Fruit fly (Drosophila melanogaster) whole organism, embryonic: ENCODE data around the gene CG43354.

ENCODE experiments used
- Blimp-1 ChIP-seq: fragments of 200-800 bp; sonication (Bioruptor generic); optimal IDR thresholded peaks from 3 replicates; lab custom pipeline; 2018; ENCODE audit warnings: missing biosample characterization, missing genetic modification characterization, mild to moderate bottlenecking, moderate library complexity, missing genetic modification reagents
- C15 ChIP-seq: fragments of 200-800 bp; sonication (Bioruptor generic); IDR thresholded peaks from 3 replicates; pipeline ENCODE4 v1.3.6; 2022; ENCODE audit warnings: missing biosample characterization, missing genetic modification characterization
- CG10959 ChIP-seq: fragments of 200-800 bp; sonication (Bioruptor generic); IDR thresholded peaks from 2 replicates; pipeline ENCODE4 v1.3.6; 2022; ENCODE audit warnings: missing biosample characterization, missing genetic modification characterization
- CG11456 ChIP-seq: fragments of 200-800 bp; sonication (Bioruptor generic); IDR thresholded peaks from 3 replicates; pipeline ENCODE4 v1.3.6; 2022; ENCODE audit warnings: missing biosample characterization, missing genetic modification characterization
- CG14441 ChIP-seq: fragments of 200-800 bp; sonication (Bioruptor generic); IDR thresholded peaks from 2 replicates; pipeline ENCODE4 v1.3.6; 2022; ENCODE audit warnings: missing biosample characterization, missing genetic modification characterization
- CG1603 ChIP-seq: fragments of 200-800 bp; sonication (Bioruptor generic); optimal IDR thresholded peaks from 2 replicates; lab custom pipeline; 2019; ENCODE audit warnings: missing biosample characterization, mild to moderate bottlenecking, missing genetic modification characterization, moderate library complexity
- CG17829 ChIP-seq: fragments of 200-800 bp; optimal IDR thresholded peaks from 2 replicates; lab custom pipeline; 2019; ENCODE audit warnings: missing biosample characterization, mild to moderate bottlenecking, missing genetic modification characterization, moderate library complexity
- CG17912 ChIP-seq: fragments of 200-800 bp; sonication (Bioruptor generic); optimal IDR thresholded peaks from 2 replicates; lab custom pipeline; 2018; ENCODE audit warnings: missing biosample characterization, mild to moderate bottlenecking, missing genetic modification characterization
- CG18262 ChIP-seq: fragments of 200-800 bp; optimal IDR thresholded peaks from 3 replicates; lab custom pipeline; 2019; ENCODE audit warnings: missing biosample characterization, mild to moderate bottlenecking, missing genetic modification characterization, moderate library complexity
- CG2199 ChIP-seq: fragments of 200-800 bp; sonication (Bioruptor generic); IDR thresholded peaks from 3 replicates; pipeline ENCODE4 v1.3.6; 2022; ENCODE audit warnings: missing biosample characterization, missing genetic modification characterization
- CG30403 ChIP-seq: fragments of 200-800 bp; sonication (Bioruptor generic); optimal IDR thresholded peaks from 3 replicates; lab custom pipeline; 2016; ENCODE audit warnings: missing biosample characterization, missing genetic modification characterization
- CG31365 ChIP-seq: fragments of 200-800 bp; sonication (Bioruptor generic); optimal IDR thresholded peaks from 2 replicates; lab custom pipeline; 2018; ENCODE audit warnings: missing biosample characterization, mild to moderate bottlenecking, missing genetic modification characterization
- CG31441 ChIP-seq: fragments of 200-800 bp; sonication (Bioruptor generic); IDR thresholded peaks from 2 replicates; pipeline ENCODE4 v1.3.6; 2022; ENCODE audit warnings: missing biosample characterization, missing genetic modification characterization
- CG3407 ChIP-seq: fragments of 200-800 bp; sonication (Bioruptor generic); optimal IDR thresholded peaks from 2 replicates; lab custom pipeline; 2018; ENCODE audit warnings: missing biosample characterization, mild to moderate bottlenecking, missing genetic modification characterization
- CG34376 ChIP-seq: fragments of 200-800 bp; sonication (Bioruptor generic); optimal IDR thresholded peaks from 2 replicates; lab custom pipeline; 2018; ENCODE audit warnings: missing biosample characterization, mild to moderate bottlenecking, missing genetic modification characterization
- CG4730 ChIP-seq: fragments of 200-800 bp; sonication (Bioruptor generic); IDR thresholded peaks from 2 replicates; pipeline ENCODE4 v1.3.6; 2022; ENCODE audit warnings: missing biosample characterization, missing genetic modification characterization
- CG4820 ChIP-seq: fragments of 200-800 bp; sonication (Bioruptor generic); optimal IDR thresholded peaks from 3 replicates; lab custom pipeline; 2016; ENCODE audit warnings: missing biosample characterization, missing genetic modification characterization
- CG5180 ChIP-seq: fragments of 200-800 bp; sonication (Bioruptor generic); optimal IDR thresholded peaks from 3 replicates; lab custom pipeline; 2017; ENCODE audit warnings: missing biosample characterization, missing genetic modification characterization, mild to moderate bottlenecking, moderate library complexity, missing genetic modification reagents
- CG5953 ChIP-seq: fragments of 200-800 bp; sonication (Bioruptor generic); IDR thresholded peaks from 2 replicates; pipeline ENCODE4 v1.3.6; 2022; ENCODE audit warnings: missing biosample characterization, missing genetic modification characterization
- CG6272 ChIP-seq: fragments of 200-800 bp; sonication (Bioruptor generic); IDR thresholded peaks from 2 replicates; pipeline ENCODE4 v1.3.6; 2022; ENCODE audit warnings: missing biosample characterization, missing genetic modification characterization
- CG7357 ChIP-seq: fragments of 200-800 bp; sonication (Bioruptor generic); IDR thresholded peaks from 3 replicates; pipeline ENCODE4 v1.3.6; 2022; ENCODE audit warnings: missing biosample characterization, missing genetic modification characterization
- CG7839 ChIP-seq: fragments of 200-800 bp; sonication (Bioruptor generic); optimal IDR thresholded peaks from 3 replicates; lab custom pipeline; 2018; ENCODE audit warnings: missing biosample characterization, mild to moderate bottlenecking, missing genetic modification characterization, moderate library complexity
- CG7987 ChIP-seq: fragments of 200-800 bp; sonication (Bioruptor generic); optimal IDR thresholded peaks from 2 replicates; lab custom pipeline; 2018; ENCODE audit warnings: missing biosample characterization, mild to moderate bottlenecking, missing genetic modification characterization, moderate library complexity
- CG9609 ChIP-seq: fragments of 200-800 bp; sonication (Bioruptor generic); optimal IDR thresholded peaks from 3 replicates; lab custom pipeline; 2016; ENCODE audit warnings: missing biosample characterization, missing genetic modification characterization
- D ChIP-seq, 2 experiments: fragments of 200-800 bp in 1 of 2; fragments of >200 bp in 1 of 2; sonication (Bioruptor generic) in 1 of 2; optimal IDR thresholded peaks; 2 replicates in 1 of 2; 3 replicates in 1 of 2; lab custom pipeline; 2017; ENCODE audit warnings: mild to moderate bottlenecking in 1 of 2, missing biosample characterization in 1 of 2, missing genetic modification characterization in 1 of 2, missing genetic modification reagents in 1 of 2
- Deaf1 ChIP-seq: fragments of 200-800 bp; optimal IDR thresholded peaks from 3 replicates; lab custom pipeline; 2019; ENCODE audit warnings: missing biosample characterization, mild to moderate bottlenecking, missing genetic modification characterization, moderate library complexity
- Doc3 ChIP-seq: fragments of 200-800 bp; sonication (Bioruptor generic); IDR thresholded peaks from 3 replicates; pipeline ENCODE4 v1.3.6; 2022; ENCODE audit warnings: missing biosample characterization, missing genetic modification characterization; ENCODE audit not compliant: partially characterized antibody
- Ets65A ChIP-seq: fragments of 200-800 bp; sonication (Bioruptor generic); peaks from one replicate; lab custom pipeline; 2016; ENCODE audit warnings: missing biosample characterization, missing genetic modification characterization
- HLH54F ChIP-seq: fragments of 200-800 bp; sonication (Bioruptor generic); optimal IDR thresholded peaks from 3 replicates; lab custom pipeline; 2016; ENCODE audit warnings: missing biosample characterization, missing genetic modification characterization
- NFAT ChIP-seq: fragments of 200-800 bp; sonication (Bioruptor generic); IDR thresholded peaks from 2 replicates; pipeline ENCODE4 v1.3.6; 2022; ENCODE audit warnings: missing biosample characterization, missing genetic modification characterization
- Pdp1 ChIP-seq, 2 experiments: fragments of 200-800 bp; sonication (Bioruptor generic); optimal IDR thresholded peaks; 3 replicates each; lab custom pipeline; 2016; ENCODE audit warnings: missing biosample characterization in 2 of 2, missing genetic modification characterization in 2 of 2, mild to moderate bottlenecking in 1 of 2, moderate library complexity in 1 of 2
- Sox102F ChIP-seq: fragments of 200-800 bp; sonication (Bioruptor generic); optimal IDR thresholded peaks from 2 replicates; lab custom pipeline; 2018; ENCODE audit warnings: missing biosample characterization, mild to moderate bottlenecking, missing genetic modification characterization, moderate library complexity
- Stat92E ChIP-seq, 3 experiments: fragments of >200 bp in 2 of 3; fragments of 200-800 bp in 1 of 3; sonication (Bioruptor generic) in 1 of 3; optimal IDR thresholded peaks; 2 replicates each; lab custom pipeline; 2017 to 2019; ENCODE audit warnings: missing biosample characterization in 3 of 3, missing genetic modification characterization in 3 of 3, mild to moderate bottlenecking in 1 of 3, moderate library complexity in 1 of 3
- cad ChIP-seq: fragments of >200 bp; optimal IDR thresholded peaks from 2 replicates; lab custom pipeline; 2017; ENCODE audit warnings: missing biosample characterization, missing genetic modification characterization
- chif ChIP-seq, 2 experiments: fragments of 200-800 bp; sonication (Bioruptor generic); optimal IDR thresholded peaks; 3 replicates each; lab custom pipeline; 2016; ENCODE audit warnings: missing biosample characterization in 2 of 2, missing genetic modification characterization in 2 of 2
- chm ChIP-seq: fragments of 200-800 bp; sonication (Bioruptor generic); IDR thresholded peaks from 2 replicates; pipeline ENCODE4 v1.3.6; 2022; ENCODE audit warnings: missing biosample characterization, missing genetic modification characterization
- ci ChIP-seq: fragments of 200-800 bp; sonication (Bioruptor generic); IDR thresholded peaks from 3 replicates; pipeline ENCODE4 v1.3.6; 2022; ENCODE audit warnings: missing biosample characterization, missing genetic modification characterization
- fu2 ChIP-seq: fragments of 200-800 bp; sonication (Bioruptor generic); optimal IDR thresholded peaks from 2 replicates; lab custom pipeline; 2016; ENCODE audit warnings: missing biosample characterization, missing genetic modification characterization
- gem ChIP-seq: fragments of 200-800 bp; sonication (Bioruptor generic); optimal IDR thresholded peaks from 2 replicates; lab custom pipeline; 2019; ENCODE audit warnings: missing biosample characterization, mild to moderate bottlenecking, missing genetic modification characterization, moderate library complexity
- insv ChIP-seq, 2 experiments: fragments of 200-800 bp; sonication (Bioruptor generic); optimal IDR thresholded peaks; 3 replicates each; lab custom pipeline; 2016 to 2018; ENCODE audit warnings: missing biosample characterization in 2 of 2, missing genetic modification characterization in 2 of 2
- odd ChIP-seq: fragments of 200-800 bp; sonication (Bioruptor generic); optimal IDR thresholded peaks from 2 replicates; lab custom pipeline; 2017; ENCODE audit warnings: missing biosample characterization, mild to moderate bottlenecking, missing genetic modification characterization
- otp ChIP-seq: fragments of 200-800 bp; sonication (Bioruptor generic); IDR thresholded peaks from 3 replicates; pipeline ENCODE4, ENCODE4 v1.3.6; 2022; ENCODE audit warnings: missing biosample characterization, missing genetic modification characterization
- run ChIP-seq: fragments of 200-800 bp; sonication (Bioruptor generic); optimal IDR thresholded peaks from 3 replicates; lab custom pipeline; 2018; ENCODE audit warnings: missing biosample characterization, mild to moderate bottlenecking, missing genetic modification characterization
- sens ChIP-seq: fragments of 200-800 bp; sonication (Bioruptor generic); peaks from one replicate; lab custom pipeline; 2016; ENCODE audit warnings: missing biosample characterization, missing genetic modification characterization
- sim ChIP-seq: fragments of 200-800 bp; sonication (Bioruptor generic); IDR thresholded peaks from 2 replicates; pipeline ENCODE4 v1.3.6; 2022; ENCODE audit warnings: missing biosample characterization, missing genetic modification characterization
- tap ChIP-seq: fragments of 200-800 bp; optimal IDR thresholded peaks from 3 replicates; lab custom pipeline; 2019; ENCODE audit warnings: missing biosample characterization, mild to moderate bottlenecking, missing genetic modification characterization, moderate library complexity
- tup ChIP-seq: fragments of 200-800 bp; sonication (Bioruptor generic); optimal IDR thresholded peaks from 2 replicates; lab custom pipeline; 2016; ENCODE audit warnings: missing biosample characterization, mild to moderate bottlenecking, missing genetic modification characterization, moderate library complexity
- twi ChIP-seq: fragments of 200-800 bp; optimal IDR thresholded peaks from 2 replicates; lab custom pipeline; 2019; ENCODE audit warnings: missing biosample characterization, mild to moderate bottlenecking, missing genetic modification characterization, moderate library complexity
- vfl ChIP-seq: fragments of 200-800 bp; sonication (Bioruptor generic); optimal IDR thresholded peaks from 2 replicates; lab custom pipeline; 2016; ENCODE audit warnings: missing biosample characterization, missing genetic modification characterization

The CG43354 gene

DNA sequence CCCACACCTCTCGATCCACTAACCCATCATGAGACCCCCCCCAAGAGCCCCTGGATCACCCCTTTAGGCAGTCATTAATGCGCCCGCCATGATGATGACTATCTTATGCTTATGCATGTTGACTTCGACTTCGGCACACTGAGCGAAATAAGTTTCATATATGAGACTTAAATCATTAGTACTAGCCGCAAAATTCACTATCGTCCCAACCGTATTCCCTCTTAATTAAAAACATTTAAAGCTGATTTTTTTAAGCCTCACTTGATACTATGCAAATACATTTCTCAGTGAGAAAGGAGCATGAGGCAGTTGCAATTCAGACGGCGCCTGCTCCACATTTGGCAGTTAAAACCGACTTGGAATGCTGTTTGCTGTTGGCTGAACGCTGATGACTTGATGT is 31.7 kb upstream of the CG43354 start (continued):
- TF ChIP-seq CG7357 (GFP tag; lab: Robert Waterston, UW) (no peak), CG17912 (GFP tag; lab: Kevin White, UChicago) (no peak), ci (GFP tag; lab: Robert Waterston, UW) (0 out of 3 replicates have a peak, but pooled peaks have one; percentile 23), CG4820 (GFP tag; lab: Kevin White, UChicago) (no peak), vfl (GFP tag; lab: Kevin White, UChicago) (no peak), gem (tag; lab: Kevin White, UChicago) (no peak), CG5953 (no peak), Pdp1 (GFP tag; optimal IDR thresholded peaks at IDR 0.05; lab: Kevin White, UChicago) (no peak), CG30403 (no peak), CG17829 (tag; lab: Kevin White, UChicago) (no peak), Doc3 (GFP tag; lab: Robert Waterston, UW) (no peak), HLH54F (GFP tag; lab: Kevin White, UChicago) (no peak), CG7987 (GFP tag; lab: Kevin White, UChicago) (no peak), CG31441 (GFP tag; lab: Robert Waterston, UW) (no peak), CG9609 (GFP tag; lab: Kevin White, UChicago) (no peak), CG31365 (no peak), CG11456 (GFP tag; lab: Robert Waterston, UW) (no peak), odd (GFP tag; lab: Kevin White, UChicago) (no peak), insv (GFP tag; optimal IDR thresholded peaks at IDR 0.05; lab: Kevin White, UChicago) (no peak), Deaf1 (tag; lab: Kevin White, UChicago) (no peak), cad (GFP tag; lab: Kevin White, UChicago) (no peak), CG6272 (GFP tag; lab: Robert Waterston, UW) (no peak), Sox102F (GFP tag; lab: Kevin White, UChicago) (peak; percentile 39), Blimp-1 (GFP tag; lab: Kevin White, UChicago) (no peak), CG1603 (tag; lab: Kevin White, UChicago) (peak; percentile 19), chif (GFP tag; optimal IDR thresholded peaks at IDR 0.05; lab: Kevin White, UChicago) (no peak), fu2 (GFP tag; lab: Kevin White, UChicago) (no peak)

DNA sequence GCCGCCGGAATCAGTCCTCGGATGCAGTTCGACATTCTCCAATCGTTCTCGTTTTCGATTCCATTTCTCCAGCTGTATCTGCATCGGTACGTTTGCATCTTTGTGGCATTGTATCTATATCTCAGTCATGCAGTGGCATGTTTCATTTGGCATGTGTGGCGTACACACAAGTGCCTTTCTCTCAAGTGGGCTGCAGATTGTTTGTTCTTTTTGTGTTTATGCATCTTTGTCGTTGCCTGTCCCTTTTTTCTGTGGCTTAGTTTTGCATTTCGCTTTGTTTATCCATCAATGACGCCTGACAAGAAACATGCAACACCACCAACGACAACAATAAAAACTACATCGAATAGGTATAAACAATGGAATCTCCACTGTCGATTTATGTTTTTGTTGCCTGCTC is 27.3 kb upstream of the CG43354 start:
- peak; percentile 61 for TF ChIP-seq sens
- TF ChIP-seq CG2199 (GFP tag; lab: Robert Waterston, UW): peak; percentile 60; the same call in 1 of the 3 replicates
- 0 out of 2 replicates have a peak, but pooled peaks have one; percentile 20 for TF ChIP-seq chm (GFP tag; lab: Robert Waterston, UW)
- no peak for TF ChIP-seq run (tag; lab: Kevin White, UChicago)
- peak; percentile 78 for TF ChIP-seq twi
- TF ChIP-seq tap (tag; lab: Kevin White, UChicago): no peak
- peak; percentile 26 for TF ChIP-seq D (optimal IDR thresholded peaks at IDR 0.05; lab: Kevin White, UChicago)
- no peak for TF ChIP-seq D (GFP tag; optimal IDR thresholded peaks at IDR 0.05; lab: Kevin White, UChicago)
- TF ChIP-seq, all 482 proteins: peak for 5

DNA sequence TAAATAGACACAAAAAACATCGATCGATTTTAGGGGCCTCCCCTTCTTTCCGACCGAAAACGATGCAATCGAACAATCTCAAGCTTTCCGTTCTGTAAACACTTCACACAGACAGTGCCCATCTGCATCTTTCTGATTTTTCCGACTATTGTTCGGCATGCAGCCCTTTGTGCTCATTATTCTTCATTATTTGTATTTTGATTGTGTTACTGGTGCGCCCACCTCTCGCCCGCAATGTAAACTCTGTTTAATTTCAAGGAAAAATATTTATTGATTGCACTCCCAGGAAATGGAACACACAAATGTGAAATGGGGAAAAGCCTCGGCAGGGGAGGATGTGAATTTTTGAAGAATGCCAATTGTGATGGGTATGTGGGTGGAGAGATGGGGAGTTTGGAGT is 26.4 kb upstream of the CG43354 start:
- TF ChIP-seq CG5180 (GFP tag; lab: Kevin White, UChicago) (no peak), otp (GFP tag; lab: Robert Waterston, UW) (no peak), Sox102F (GFP tag; lab: Kevin White, UChicago) (peak; percentile 20), Deaf1 (tag; lab: Kevin White, UChicago) (no peak), C15 (GFP tag; lab: Robert Waterston, UW) (no peak), CG14441 (no peak), CG3407 (GFP tag; lab: Kevin White, UChicago) (peak; percentile 22), CG7839 (no peak), Ets65A (GFP tag; lab: Kevin White, UChicago) (peak; percentile 75), Stat92E (GFP tag; optimal IDR thresholded peaks at IDR 0.05; lab: Kevin White, UChicago) (peak in 1 of 3 experiments; percentile 37), sim (GFP tag; lab: Robert Waterston, UW) (no peak), CG34376 (no peak), CG10959 (no peak), CG4730 (GFP tag; lab: Robert Waterston, UW) (no peak), CG18262 (no peak), tup (GFP tag; lab: Kevin White, UChicago) (no peak), NFAT (GFP tag; lab: Robert Waterston, UW) (no peak), Blimp-1 (GFP tag; lab: Kevin White, UChicago) (peak; percentile 3)
